Worm (Caenorhabditis elegans) whole organism, L1 larva: ENCODE data around the gene ZK1307.4.

Experiments used
- C04F5.9 ChIP-seq: sonication (generic microtip); optimal IDR thresholded peaks from 2 replicates; lab custom pipeline; 2016; ENCODE audit warnings: missing genetic modification characterization, missing compliant biosample characterization
- aha-1 ChIP-seq: fragments of 150-350 bp; optimal IDR thresholded peaks from 2 replicates; lab custom pipeline; 2014; ENCODE audit warnings: missing biosample characterization, missing genetic modification characterization
- alr-1 ChIP-seq: fragments of 200-800 bp; sonication (Bioruptor generic); optimal IDR thresholded peaks from 2 replicates; lab custom pipeline; 2018; ENCODE audit warnings: borderline replicate concordance, mild to moderate bottlenecking, missing genetic modification characterization, missing compliant biosample characterization
- aly-2 ChIP-seq: fragments of 150-350 bp; optimal IDR thresholded peaks from 2 replicates; lab custom pipeline; 2014; ENCODE audit warnings: missing biosample characterization, missing genetic modification characterization
- ceh-8 ChIP-seq: fragments of 200-800 bp; sonication (Bioruptor generic); optimal IDR thresholded peaks from 2 replicates; lab custom pipeline; 2018; ENCODE audit warnings: mild to moderate bottlenecking, missing genetic modification characterization, moderate library complexity, missing compliant biosample characterization
- ceh-88 ChIP-seq: fragments of 200-800 bp; sonication (Bioruptor generic); IDR thresholded peaks from 2 replicates; pipeline ENCODE4 v1.3.6; 2022; ENCODE audit warnings: missing genetic modification characterization, missing compliant biosample characterization
- ceh-90 ChIP-seq: sonication (generic microtip); optimal IDR thresholded peaks from 2 replicates; lab custom pipeline; 2016; ENCODE audit warnings: missing genetic modification characterization, missing compliant biosample characterization
- dpl-1 ChIP-seq, 3 experiments: fragments of 150-350 bp in 2 of 3; sonication (generic microtip) in 1 of 3; optimal IDR thresholded peaks; 2 replicates each; lab custom pipeline; 2014 to 2017; ENCODE audit warnings: missing biosample characterization in 3 of 3, missing genetic modification characterization in 3 of 3, missing genetic modification reagents in 3 of 3
- dsc-1 ChIP-seq: sonication (generic microtip); optimal IDR thresholded peaks from 2 replicates; lab custom pipeline; 2016; ENCODE audit warnings: mild to moderate bottlenecking, missing genetic modification characterization, missing compliant biosample characterization
- elt-2 ChIP-seq: sonication (generic microtip); optimal IDR thresholded peaks from 2 replicates; lab custom pipeline; 2016; ENCODE audit warnings: missing genetic modification characterization, mild to moderate bottlenecking, inconsistent platforms, missing compliant biosample characterization, missing genetic modification reagents
- elt-3 ChIP-seq, 6 experiments: fragments of 150-350 bp in 1 of 6; sonication (generic microtip); optimal IDR thresholded peaks; 2 replicates each; lab custom pipeline; 2017 to 2018; ENCODE audit warnings: missing biosample characterization in 6 of 6, missing genetic modification characterization in 6 of 6, inconsistent platforms in 1 of 6
- ets-5 ChIP-seq: fragments of 200-800 bp; sonication (Bioruptor generic); IDR thresholded peaks from 2 replicates; pipeline ENCODE4 v1.3.6; 2022; ENCODE audit warnings: missing genetic modification characterization, missing compliant biosample characterization
- fkh-10 ChIP-seq: sonication (generic microtip); optimal IDR thresholded peaks from 2 replicates; lab custom pipeline; 2017; ENCODE audit warnings: missing biosample characterization, missing genetic modification reagents, missing genetic modification characterization
- fkh-4 ChIP-seq: sonication (generic microtip); optimal IDR thresholded peaks from 2 replicates; lab custom pipeline; 2016; ENCODE audit warnings: missing compliant biosample characterization, missing genetic modification characterization, borderline replicate concordance
- fos-1 ChIP-seq: fragments of 150-350 bp; optimal IDR thresholded peaks from 2 replicates; lab custom pipeline; 2014; ENCODE audit warnings: missing biosample characterization, missing genetic modification characterization
- hlh-17 ChIP-seq: fragments of 200-800 bp; sonication (Bioruptor generic); optimal IDR thresholded peaks from 2 replicates; lab custom pipeline; 2018; ENCODE audit warnings: missing genetic modification characterization, mild to moderate bottlenecking, missing compliant biosample characterization, moderate library complexity, borderline replicate concordance
- hlh-4 ChIP-seq: sonication (generic microtip); optimal IDR thresholded peaks from 2 replicates; lab custom pipeline; 2016; ENCODE audit warnings: mild to moderate bottlenecking, missing genetic modification characterization, missing compliant biosample characterization
- isw-1 ChIP-seq: fragments of 200-800 bp; sonication (Bioruptor generic); IDR thresholded peaks from 2 replicates; pipeline ENCODE4 v1.3.6; 2022; ENCODE audit warnings: missing genetic modification characterization, missing compliant biosample characterization
- lin-13 ChIP-seq: fragments of 150-350 bp; optimal IDR thresholded peaks from 2 replicates; lab custom pipeline; 2014; ENCODE audit warnings: missing biosample characterization, missing genetic modification reagents, missing genetic modification characterization
- lin-14 ChIP-seq: fragments of 200-800 bp; sonication (Bioruptor generic); optimal IDR thresholded peaks from 2 replicates; lab custom pipeline; 2018; ENCODE audit warnings: mild to moderate bottlenecking, missing genetic modification characterization, moderate library complexity, missing compliant biosample characterization
- lir-3 ChIP-seq: sonication (generic microtip); optimal IDR thresholded peaks from 2 replicates; lab custom pipeline; 2016; ENCODE audit warnings: mild to moderate bottlenecking, missing genetic modification characterization, moderate library complexity, missing compliant biosample characterization; ENCODE audit not compliant: poor library complexity
- lsy-2 ChIP-seq, 2 experiments: fragments of 150-350 bp; optimal IDR thresholded peaks; 2 replicates each; lab custom pipeline; 2014; ENCODE audit warnings: missing biosample characterization in 2 of 2, missing genetic modification characterization in 2 of 2
- nhr-47 ChIP-seq: sonication (generic microtip); optimal IDR thresholded peaks from 2 replicates; lab custom pipeline; 2016; ENCODE audit warnings: mild to moderate bottlenecking, missing genetic modification characterization, moderate library complexity, missing compliant biosample characterization
- rnt-1 ChIP-seq: sonication (generic microtip); optimal IDR thresholded peaks from 2 replicates; lab custom pipeline; 2016; ENCODE audit warnings: mild to moderate bottlenecking, missing genetic modification characterization, moderate library complexity, missing compliant biosample characterization
- skn-1 ChIP-seq: fragments of 150-350 bp; optimal IDR thresholded peaks from 2 replicates; lab custom pipeline; 2014; ENCODE audit warnings: missing biosample characterization, missing genetic modification characterization
- swsn-7 ChIP-seq: sonication (generic microtip); optimal IDR thresholded peaks from 2 replicates; lab custom pipeline; 2016; ENCODE audit warnings: missing genetic modification characterization, missing compliant biosample characterization
- tbx-2 ChIP-seq: sonication (generic microtip); optimal IDR thresholded peaks from 2 replicates; lab custom pipeline; 2016; ENCODE audit warnings: missing genetic modification characterization, missing compliant biosample characterization
- unc-30 ChIP-seq: sonication (generic microtip); optimal IDR thresholded peaks from 2 replicates; lab custom pipeline; 2017; ENCODE audit warnings: missing biosample characterization, missing genetic modification characterization
- unc-86 ChIP-seq: sonication (generic microtip); optimal IDR thresholded peaks from 2 replicates; lab custom pipeline; 2016; ENCODE audit warnings: missing genetic modification characterization, missing compliant biosample characterization
- xbp-1 ChIP-seq: sonication (generic microtip); optimal IDR thresholded peaks from 2 replicates; lab custom pipeline; 2016; ENCODE audit warnings: missing genetic modification characterization, missing compliant biosample characterization

The ZK1307.4 gene

DNA sequence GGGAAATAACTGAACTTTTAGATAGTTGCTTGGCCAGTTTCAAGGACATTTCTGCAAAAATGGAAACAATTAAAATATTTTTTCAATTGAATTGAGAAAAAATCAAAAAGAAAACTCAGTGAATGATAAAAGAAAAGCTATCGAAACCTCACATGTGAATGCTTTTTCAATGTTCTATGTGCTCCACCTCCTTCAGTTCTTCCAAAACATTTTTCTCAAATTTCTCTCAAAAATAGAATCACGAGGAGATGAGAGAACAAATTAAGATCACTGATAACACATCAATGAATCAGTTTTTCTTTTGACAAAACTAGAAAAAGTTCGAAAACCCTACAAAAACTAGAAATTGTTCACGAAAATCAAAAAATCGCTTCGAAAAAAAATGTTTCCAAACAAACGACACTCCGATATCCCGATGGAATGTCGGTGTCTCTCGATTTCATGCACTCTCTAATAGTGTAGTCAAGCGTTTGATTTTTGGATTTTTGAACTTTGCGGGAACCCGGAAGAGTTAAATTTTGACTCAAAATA is 35.1 kb upstream of the ZK1307.4 start, which contains the start of gene ZK1320.9 (continued):
- TF ChIP-seq dpl-1 (GFP tag; optimal IDR thresholded peaks at IDR 0.05; lab: Kevin White, UChicago) = peak; percentile 33 to 59 (median 48)
- TF ChIP-seq lir-3 (tag; lab: Kevin White, UChicago) = no peak
- TF ChIP-seq lin-13 = no peak
- peak; percentile 24 for TF ChIP-seq swsn-7
- TF ChIP-seq elt-3 (tag; optimal IDR thresholded peaks at IDR 0.05; lab: Kevin White, UChicago) = no peak
- TF ChIP-seq hlh-17 (GFP tag; lab: Kevin White, UChicago) = no peak
- TF ChIP-seq ets-5 (GFP tag; lab: Robert Waterston, UW) = no peak
- peak; percentile 30 for TF ChIP-seq skn-1
- no peak for TF ChIP-seq tbx-2
- peak; percentile 28 to 51 for TF ChIP-seq lsy-2 (tag; optimal IDR thresholded peaks at IDR 0.05; lab: Kevin White, UChicago)
- no peak for TF ChIP-seq aly-2 (tag; lab: Kevin White, UChicago)
- no peak for TF ChIP-seq alr-1
- no peak for TF ChIP-seq fos-1 (tag; lab: Kevin White, UChicago)
- TF ChIP-seq, all 84 proteins: peak for 20

- no peak for TF ChIP-seq unc-30 (tag; lab: Kevin White, UChicago)
- TF ChIP-seq unc-86 (tag; lab: Kevin White, UChicago) = no peak
- no peak for TF ChIP-seq ceh-8
- TF ChIP-seq hlh-17 (GFP tag; lab: Kevin White, UChicago) = no peak
- no peak for TF ChIP-seq fkh-10 (GFP tag; lab: Kevin White, UChicago)
- no peak for TF ChIP-seq aly-2 (tag; lab: Kevin White, UChicago)
- no peak for TF ChIP-seq isw-1 (GFP tag; lab: Robert Waterston, UW)
- TF ChIP-seq swsn-7 = no peak
- TF ChIP-seq ceh-88 (GFP tag; lab: Robert Waterston, UW) = no peak
Measured at ce11 chrII:9684175-9684574, 32.6 kb upstream of the ZK1307.4 start.

- TF ChIP-seq fkh-10 (GFP tag; lab: Kevin White, UChicago) = peak; percentile 76
- TF ChIP-seq xbp-1 (tag; lab: Kevin White, UChicago) = no peak
- peak; percentile 56 for TF ChIP-seq lin-14 (GFP tag; lab: Kevin White, UChicago)
- no peak for TF ChIP-seq isw-1 (GFP tag; lab: Robert Waterston, UW)
- TF ChIP-seq C04F5.9 (tag; lab: Kevin White, UChicago) = no peak
- TF ChIP-seq hlh-4 (tag; lab: Kevin White, UChicago) = no peak
Measured at ce11 chrII:9682044-9682443, 30.4 kb upstream of the ZK1307.4 start.

DNA sequence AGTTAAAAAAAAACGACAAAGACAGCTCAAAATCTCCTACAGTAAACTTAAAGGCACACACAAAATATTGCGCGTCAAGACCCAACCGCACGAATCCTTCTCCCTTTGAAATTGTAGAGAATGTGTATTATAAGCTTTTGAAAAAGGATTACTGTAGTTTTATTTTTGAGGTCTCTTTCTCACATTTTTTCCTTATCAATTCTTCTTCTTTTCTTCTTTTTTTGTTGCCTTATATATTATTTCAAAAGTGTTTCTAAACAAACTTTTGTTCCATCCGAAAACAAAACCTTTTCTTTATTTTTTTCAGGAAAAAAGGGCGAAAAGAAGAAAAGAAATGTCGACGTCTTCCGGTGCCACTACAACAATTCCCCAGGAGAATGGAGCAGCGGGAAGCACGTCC is 28.9 kb upstream of the ZK1307.4 start, which contains the start of gene ZK1320.13:
Gene ZK1320.13 (plus strand): TSS at position 301 of the 400 bp plus-strand sequence.
- TF ChIP-seq ceh-88 (GFP tag; lab: Robert Waterston, UW) (no peak), lin-14 (GFP tag; lab: Kevin White, UChicago) (peak; percentile 28)

DNA sequence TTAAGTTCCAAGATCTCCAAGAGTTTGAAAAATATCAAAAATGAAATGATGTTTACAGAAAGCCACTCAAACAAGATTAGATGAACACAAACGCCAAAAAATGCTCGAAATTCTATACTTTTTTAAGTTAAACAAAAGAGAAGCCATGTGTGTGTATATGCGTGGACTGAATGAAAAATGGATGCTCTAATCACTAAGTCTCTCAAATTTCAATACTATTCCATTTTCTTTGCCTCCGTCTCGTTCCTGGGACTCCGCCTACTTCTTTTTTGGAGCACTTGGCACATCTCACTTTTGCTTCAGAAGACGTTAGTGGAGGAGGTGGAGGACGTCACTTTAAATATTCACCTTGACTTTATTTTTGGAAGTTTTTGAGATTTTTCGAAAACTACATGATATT is 28.2 kb upstream of the ZK1307.4 start:
- TF ChIP-seq aha-1 (no peak), ceh-90 (no peak), nhr-47 (tag; lab: Kevin White, UChicago) (no peak), rnt-1 (tag; lab: Kevin White, UChicago) (no peak), dsc-1 (tag; lab: Kevin White, UChicago) (no peak), fkh-4 (tag; lab: Kevin White, UChicago) (no peak), lin-14 (GFP tag; lab: Kevin White, UChicago) (peak; percentile 26)

DNA sequence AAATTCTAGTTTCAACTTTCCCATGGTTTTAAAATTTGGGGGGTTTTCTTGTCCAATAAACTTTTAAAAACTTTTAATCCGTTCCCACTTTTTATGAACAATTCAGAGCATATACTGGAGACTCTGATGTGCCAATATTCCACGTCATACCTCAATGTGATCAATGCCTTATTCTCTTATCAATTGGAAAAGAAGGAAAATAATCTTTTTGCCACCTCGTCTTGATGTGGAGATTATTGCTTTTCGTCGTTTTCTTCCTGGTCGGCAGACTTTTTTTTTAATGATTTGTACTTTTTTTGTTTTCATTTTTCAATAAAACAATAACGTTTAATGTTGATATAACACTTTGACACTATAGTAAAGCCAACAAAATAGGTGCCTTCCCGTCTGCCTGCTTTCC is 25.9 kb upstream of the ZK1307.4 start:
- TF ChIP-seq swsn-7 (no peak), dsc-1 (tag; lab: Kevin White, UChicago) (peak; percentile 14), elt-2 (tag; lab: Kevin White, UChicago) (peak; percentile 17)
- TF ChIP-seq, all 84 proteins: peak for 2
